Fruit fly (Drosophila melanogaster) S2 (cell line): ENCODE measurements around the gene Nulp1.
A peak's percentile ranks its signal among the peaks of the same experiment; 100 is the strongest.

Source experiments
- CG8478 ChIP-seq: fragments of >200 bp; optimal IDR thresholded peaks from 2 replicates; lab custom pipeline; 2018
- CTCF ChIP-seq, 2 experiments: fragments of >200 bp; optimal IDR thresholded peaks; 2 replicates each; lab custom pipeline; 2018

Nulp1 gene

dm6 chr3L:8077953-8078352 lies 32.2 kb upstream of the Nulp1 start:
- TF ChIP-seq CG8478: no peak
- TF ChIP-seq CTCF (optimal IDR thresholded peaks at IDR 0.05; lab: Kevin White, UChicago): no peak

- no peak for TF ChIP-seq CTCF (optimal IDR thresholded peaks at IDR 0.05; lab: Kevin White, UChicago)
- no peak for TF ChIP-seq CG8478
These were observed 30.6 kb upstream of the Nulp1 start for dm6 chr3L:8079598-8079997.

dm6 chr3L:8080790-8081189 lies 29.4 kb upstream of the Nulp1 start:
- no peak for TF ChIP-seq CTCF (optimal IDR thresholded peaks at IDR 0.05; lab: Kevin White, UChicago)
- TF ChIP-seq CG8478: no peak

- TF ChIP-seq CG8478 (no peak), CTCF (optimal IDR thresholded peaks at IDR 0.05; lab: Kevin White, UChicago) (no peak)
These were observed 28.3 kb upstream of the Nulp1 start for dm6 chr3L:8081822-8082221.

- no peak for TF ChIP-seq CTCF (optimal IDR thresholded peaks at IDR 0.05; lab: Kevin White, UChicago)
- TF ChIP-seq CG8478: no peak
These were observed 23.9 kb upstream of the Nulp1 start for dm6 chr3L:8086218-8086617.

dm6 chr3L:8091650-8092068 lies 18.5 kb upstream of the Nulp1 start, which contains the start of gene CG7565:
Gene CG7565, minus strand, starts transcription at chr3L:8091786.
- TF ChIP-seq CG8478 (no peak), CTCF (optimal IDR thresholded peaks at IDR 0.05; lab: Kevin White, UChicago) (no peak)

- TF ChIP-seq CTCF (optimal IDR thresholded peaks at IDR 0.05; lab: Kevin White, UChicago) (no peak), CG8478 (no peak)
These were observed 16.6 kb upstream of the Nulp1 start for dm6 chr3L:8093553-8093952.

- TF ChIP-seq CG8478 (no peak), CTCF (optimal IDR thresholded peaks at IDR 0.05; lab: Kevin White, UChicago) (no peak)
These were observed 15.5 kb upstream of the Nulp1 start for dm6 chr3L:8094652-8095129.

dm6 chr3L:8096106-8096558 lies 14.0 kb upstream of the Nulp1 start:
- TF ChIP-seq CG8478: no peak
- TF ChIP-seq CTCF (optimal IDR thresholded peaks at IDR 0.05; lab: Kevin White, UChicago): no peak

- TF ChIP-seq CTCF (optimal IDR thresholded peaks at IDR 0.05; lab: Kevin White, UChicago): no peak
- no peak for TF ChIP-seq CG8478
These were observed 13.1 kb upstream of the Nulp1 start for dm6 chr3L:8097101-8097500.

- no peak for TF ChIP-seq CG8478
- no peak for TF ChIP-seq CTCF (optimal IDR thresholded peaks at IDR 0.05; lab: Kevin White, UChicago)
These were observed 2.0 kb upstream of the Nulp1 start for dm6 chr3L:8108201-8108600.

- no peak for TF ChIP-seq CG8478
- TF ChIP-seq CTCF (optimal IDR thresholded peaks at IDR 0.05; lab: Kevin White, UChicago): no peak
These were observed 1.3 kb upstream of the Nulp1 start, which contains the start of gene fan for dm6 chr3L:8108886-8109285. Gene fan, plus strand, starts transcription at chr3L:8109132.

dm6 chr3L:8115864-8116528 lies 5.8 kb downstream of the Nulp1 start, which contains the start of the genes Arp3 and msk:
Gene Arp3, minus strand, starts transcription at chr3L:8115902.
Gene msk, plus strand, starts transcription at chr3L:8116179.
- TF ChIP-seq CG8478 (no peak), CTCF (optimal IDR thresholded peaks at IDR 0.05; lab: Kevin White, UChicago) (peak in 1 of 2 experiments; percentile 16)

dm6 chr3L:8116809-8117208 lies 6.6 kb downstream of the Nulp1 start:
- no peak for TF ChIP-seq CG8478
- no peak for TF ChIP-seq CTCF (optimal IDR thresholded peaks at IDR 0.05; lab: Kevin White, UChicago)

- TF ChIP-seq CTCF (optimal IDR thresholded peaks at IDR 0.05; lab: Kevin White, UChicago) (no peak), CG8478 (no peak)
These were observed 11.4 kb downstream of the Nulp1 start, which contains the start of gene ldbr for dm6 chr3L:8121590-8121989. Gene ldbr, plus strand, starts transcription at chr3L:8121827.

dm6 chr3L:8124481-8125359 lies 14.6 kb downstream of the Nulp1 start, which contains the start of the genes CG7550 and mRpL36:
Gene CG7550, minus strand, starts transcription at chr3L:8124531.
Gene mRpL36, minus strand, starts transcription at chr3L:8125132.
- TF ChIP-seq CTCF (optimal IDR thresholded peaks at IDR 0.05; lab: Kevin White, UChicago): no peak
- no peak for TF ChIP-seq CG8478
